Fruit fly (Drosophila melanogaster) whole organism, embryonic: ENCODE data around the gene Hf.

Experiments
- Atf3 ChIP-seq: fragments of 200-800 bp; sonication (Bioruptor generic); optimal IDR thresholded peaks from 3 replicates; lab custom pipeline; 2016; ENCODE audit warnings: missing biosample characterization, missing genetic modification characterization
- B-H1 ChIP-seq: fragments of 200-800 bp; sonication (Bioruptor generic); IDR thresholded peaks from 3 replicates; pipeline ENCODE4 v1.3.6; 2022; ENCODE audit warnings: missing biosample characterization, missing genetic modification characterization
- Blimp-1 ChIP-seq: fragments of 200-800 bp; sonication (Bioruptor generic); optimal IDR thresholded peaks from 3 replicates; lab custom pipeline; 2018; ENCODE audit warnings: missing biosample characterization, missing genetic modification characterization, mild to moderate bottlenecking, moderate library complexity, missing genetic modification reagents
- Bteb2 ChIP-seq: fragments of 200-800 bp; sonication (Bioruptor generic); optimal IDR thresholded peaks from 2 replicates; lab custom pipeline; 2016; ENCODE audit warnings: missing biosample characterization, missing genetic modification characterization
- CG11085 ChIP-seq: fragments of 200-800 bp; sonication (Bioruptor generic); IDR thresholded peaks from 2 replicates; pipeline ENCODE4 v1.3.6; 2022; ENCODE audit warnings: missing biosample characterization, missing genetic modification characterization
- CG11723 ChIP-seq: fragments of 200-800 bp; sonication (Bioruptor generic); optimal IDR thresholded peaks from 2 replicates; lab custom pipeline; 2017; ENCODE audit warnings: missing biosample characterization, mild to moderate bottlenecking, missing genetic modification characterization
- CG12071 ChIP-seq: fragments of 200-800 bp; sonication (Bioruptor generic); optimal IDR thresholded peaks from 3 replicates; lab custom pipeline; 2018; ENCODE audit warnings: missing biosample characterization, mild to moderate bottlenecking, missing genetic modification characterization
- CG12219 ChIP-seq: fragments of 200-800 bp; sonication (Bioruptor generic); optimal IDR thresholded peaks from 3 replicates; lab custom pipeline; 2018; ENCODE audit warnings: missing biosample characterization, mild to moderate bottlenecking, missing genetic modification characterization
- CG12744 ChIP-seq: fragments of 200-800 bp; sonication (Bioruptor generic); optimal IDR thresholded peaks from 2 replicates; lab custom pipeline; 2016; ENCODE audit warnings: missing biosample characterization, missing genetic modification characterization
- CG13123 ChIP-seq: fragments of 200-800 bp; sonication (Bioruptor generic); optimal IDR thresholded peaks from 2 replicates; lab custom pipeline; 2016; ENCODE audit warnings: missing biosample characterization, missing genetic modification characterization
- CG13775 ChIP-seq: fragments of 200-800 bp; sonication (Bioruptor generic); optimal IDR thresholded peaks from 3 replicates; lab custom pipeline; 2017; ENCODE audit warnings: missing biosample characterization, mild to moderate bottlenecking, missing genetic modification characterization
- CG14710 ChIP-seq: fragments of 200-800 bp; sonication (Bioruptor generic); optimal IDR thresholded peaks from 3 replicates; lab custom pipeline; 2019; ENCODE audit warnings: missing biosample characterization, mild to moderate bottlenecking, missing genetic modification characterization, moderate library complexity
- CG1529 ChIP-seq: fragments of 200-800 bp; sonication (Bioruptor generic); optimal IDR thresholded peaks from 3 replicates; lab custom pipeline; 2018; ENCODE audit warnings: missing biosample characterization, missing genetic modification characterization
- CG15514 ChIP-seq: fragments of 200-800 bp; sonication (Bioruptor generic); optimal IDR thresholded peaks from 3 replicates; lab custom pipeline; 2017; ENCODE audit warnings: missing biosample characterization, missing genetic modification characterization, mild to moderate bottlenecking, moderate library complexity, missing genetic modification reagents
- CG16779 ChIP-seq: fragments of 200-800 bp; sonication (Bioruptor generic); IDR thresholded peaks from 2 replicates; pipeline ENCODE4 v1.3.6; 2022; ENCODE audit warnings: missing biosample characterization, missing genetic modification characterization
- CG17328 ChIP-seq: fragments of 200-800 bp; sonication (Bioruptor generic); IDR thresholded peaks from 2 replicates; pipeline ENCODE4 v1.3.6; 2022; ENCODE audit warnings: missing biosample characterization, missing genetic modification characterization
- CG17568 ChIP-seq: fragments of 200-800 bp; sonication (Bioruptor generic); optimal IDR thresholded peaks from 2 replicates; lab custom pipeline; 2018; ENCODE audit warnings: missing biosample characterization, mild to moderate bottlenecking, missing genetic modification characterization, moderate library complexity
- CG30020 ChIP-seq: fragments of 200-800 bp; optimal IDR thresholded peaks from 2 replicates; lab custom pipeline; 2019; ENCODE audit warnings: missing biosample characterization, mild to moderate bottlenecking, missing genetic modification characterization, moderate library complexity
- CG30431 ChIP-seq: fragments of 200-800 bp; sonication (Bioruptor generic); optimal IDR thresholded peaks from 2 replicates; lab custom pipeline; 2017; ENCODE audit warnings: missing biosample characterization, missing genetic modification characterization
- CG32772 ChIP-seq: fragments of 200-800 bp; sonication (Bioruptor generic); IDR thresholded peaks from 2 replicates; pipeline ENCODE4 v1.3.6; 2022; ENCODE audit warnings: missing biosample characterization, missing genetic modification characterization
- CG3995 ChIP-seq: fragments of 200-800 bp; sonication (Bioruptor generic); optimal IDR thresholded peaks from 3 replicates; lab custom pipeline; 2016; ENCODE audit warnings: missing biosample characterization, missing genetic modification characterization
- CG6272 ChIP-seq: fragments of 200-800 bp; sonication (Bioruptor generic); IDR thresholded peaks from 2 replicates; pipeline ENCODE4 v1.3.6; 2022; ENCODE audit warnings: missing biosample characterization, missing genetic modification characterization
- CG8281 ChIP-seq: fragments of 200-800 bp; sonication (Bioruptor generic); optimal IDR thresholded peaks from 2 replicates; lab custom pipeline; 2018; ENCODE audit warnings: missing biosample characterization, mild to moderate bottlenecking, missing genetic modification characterization, moderate library complexity
- CG8388 ChIP-seq: fragments of 200-800 bp; sonication (Bioruptor generic); optimal IDR thresholded peaks from 2 replicates; lab custom pipeline; 2019; ENCODE audit warnings: missing biosample characterization, mild to moderate bottlenecking, missing genetic modification characterization, moderate library complexity
- CG8478 ChIP-seq: fragments of >200 bp; optimal IDR thresholded peaks from 2 replicates; lab custom pipeline; 2018
- CG8944 ChIP-seq: fragments of 200-800 bp; sonication (Bioruptor generic); optimal IDR thresholded peaks from 3 replicates; lab custom pipeline; 2016; ENCODE audit warnings: missing biosample characterization, missing genetic modification characterization
- CG9609 ChIP-seq: fragments of 200-800 bp; sonication (Bioruptor generic); optimal IDR thresholded peaks from 3 replicates; lab custom pipeline; 2016; ENCODE audit warnings: missing biosample characterization, missing genetic modification characterization
- CG9932 ChIP-seq: fragments of 200-800 bp; sonication (Bioruptor generic); IDR thresholded peaks from 2 replicates; pipeline ENCODE4 v1.3.6; 2022; ENCODE audit warnings: missing biosample characterization, missing genetic modification characterization
- Dip2 ChIP-seq: fragments of 200-800 bp; sonication (Bioruptor generic); IDR thresholded peaks from 2 replicates; pipeline ENCODE4 v1.3.6; 2022; ENCODE audit warnings: missing biosample characterization, missing genetic modification characterization
- Ets97D ChIP-seq: fragments of 200-800 bp; sonication (Bioruptor generic); optimal IDR thresholded peaks from 3 replicates; lab custom pipeline; 2016; ENCODE audit warnings: missing biosample characterization, missing genetic modification characterization
- Fer3 ChIP-seq: fragments of 200-800 bp; sonication (Bioruptor generic); optimal IDR thresholded peaks from 2 replicates; lab custom pipeline; 2018; ENCODE audit warnings: missing biosample characterization, mild to moderate bottlenecking, missing genetic modification characterization, moderate library complexity
- MTF-1 ChIP-seq: fragments of 200-800 bp; sonication (Bioruptor generic); optimal IDR thresholded peaks from 2 replicates; lab custom pipeline; 2018; ENCODE audit warnings: missing biosample characterization, mild to moderate bottlenecking, missing genetic modification characterization, borderline replicate concordance
- Med ChIP-seq: fragments of 200-800 bp; sonication (Bioruptor generic); peaks from one replicate; lab custom pipeline; 2016; ENCODE audit warnings: missing biosample characterization, missing genetic modification characterization, mild to moderate bottlenecking, inconsistent platforms, moderate library complexity
- Opbp ChIP-seq: fragments of 200-800 bp; sonication (Bioruptor generic); IDR thresholded peaks from 3 replicates; pipeline ENCODE4 v1.3.6; 2022; ENCODE audit warnings: missing biosample characterization, missing genetic modification characterization; ENCODE audit not compliant: partially characterized antibody
- Poxn ChIP-seq: fragments of 200-800 bp; sonication (Bioruptor generic); IDR thresholded peaks from 2 replicates; pipeline ENCODE4 v1.3.6; 2022; ENCODE audit warnings: missing biosample characterization, missing genetic modification characterization
- Rx ChIP-seq: fragments of 200-800 bp; sonication (Bioruptor generic); IDR thresholded peaks from 2 replicates; pipeline ENCODE4 v1.3.6; 2022; ENCODE audit warnings: missing biosample characterization, missing genetic modification characterization
- Vsx1 ChIP-seq: fragments of 200-800 bp; sonication (Bioruptor generic); optimal IDR thresholded peaks from 2 replicates; lab custom pipeline; 2017; ENCODE audit warnings: missing biosample characterization, mild to moderate bottlenecking, missing genetic modification characterization, missing genetic modification reagents
- Xrp1 ChIP-seq: fragments of 200-800 bp; sonication (Bioruptor generic); IDR thresholded peaks from 2 replicates; pipeline ENCODE4 v1.3.6; 2022; ENCODE audit warnings: missing biosample characterization, missing genetic modification characterization
- ab ChIP-seq: fragments of 200-800 bp; sonication (Bioruptor generic); optimal IDR thresholded peaks from 2 replicates; lab custom pipeline; 2016; ENCODE audit warnings: missing biosample characterization, missing genetic modification characterization
- ac ChIP-seq: fragments of 200-800 bp; sonication (Bioruptor generic); optimal IDR thresholded peaks from 3 replicates; lab custom pipeline; 2017; ENCODE audit warnings: missing biosample characterization, mild to moderate bottlenecking, missing genetic modification characterization
- bbx ChIP-seq: fragments of 200-800 bp; sonication (Bioruptor generic); IDR thresholded peaks from 2 replicates; pipeline ENCODE4 v1.3.6; 2022; ENCODE audit warnings: missing biosample characterization, missing genetic modification characterization; ENCODE audit not compliant: partially characterized antibody
- dm ChIP-seq: fragments of 200-800 bp; sonication (Bioruptor generic); optimal IDR thresholded peaks from 3 replicates; lab custom pipeline; 2016; ENCODE audit warnings: missing biosample characterization, missing genetic modification characterization
- dysf ChIP-seq: fragments of 200-800 bp; sonication (Bioruptor generic); IDR thresholded peaks from 3 replicates; pipeline ENCODE4 v1.3.6; 2022; ENCODE audit warnings: missing biosample characterization, missing genetic modification characterization
- emc ChIP-seq: fragments of 200-800 bp; sonication (Bioruptor generic); optimal IDR thresholded peaks from 2 replicates; lab custom pipeline; 2016; ENCODE audit warnings: missing biosample characterization, missing genetic modification characterization
- fd96Cb ChIP-seq: fragments of 200-800 bp; sonication (Bioruptor generic); optimal IDR thresholded peaks from 2 replicates; lab custom pipeline; 2018; ENCODE audit warnings: missing biosample characterization, mild to moderate bottlenecking, missing genetic modification characterization, moderate library complexity
- hb ChIP-seq: fragments of 200-800 bp; sonication (Bioruptor generic); IDR thresholded peaks from 3 replicates; pipeline ENCODE4 v1.3.6; 2022; ENCODE audit warnings: missing biosample characterization, missing genetic modification characterization; ENCODE audit not compliant: partially characterized antibody
- nmo ChIP-seq: fragments of 200-800 bp; sonication (Bioruptor generic); optimal IDR thresholded peaks from 2 replicates; lab custom pipeline; 2018; ENCODE audit warnings: missing biosample characterization, mild to moderate bottlenecking, missing genetic modification characterization, moderate library complexity
- odd ChIP-seq: fragments of 200-800 bp; sonication (Bioruptor generic); optimal IDR thresholded peaks from 2 replicates; lab custom pipeline; 2017; ENCODE audit warnings: missing biosample characterization, mild to moderate bottlenecking, missing genetic modification characterization
- shn ChIP-seq: fragments of 200-800 bp; sonication (Bioruptor generic); optimal IDR thresholded peaks from 3 replicates; lab custom pipeline; 2016; ENCODE audit warnings: missing biosample characterization, missing genetic modification characterization
- sim ChIP-seq: fragments of 200-800 bp; sonication (Bioruptor generic); IDR thresholded peaks from 2 replicates; pipeline ENCODE4 v1.3.6; 2022; ENCODE audit warnings: missing biosample characterization, missing genetic modification characterization

Gene Hf

DNA sequence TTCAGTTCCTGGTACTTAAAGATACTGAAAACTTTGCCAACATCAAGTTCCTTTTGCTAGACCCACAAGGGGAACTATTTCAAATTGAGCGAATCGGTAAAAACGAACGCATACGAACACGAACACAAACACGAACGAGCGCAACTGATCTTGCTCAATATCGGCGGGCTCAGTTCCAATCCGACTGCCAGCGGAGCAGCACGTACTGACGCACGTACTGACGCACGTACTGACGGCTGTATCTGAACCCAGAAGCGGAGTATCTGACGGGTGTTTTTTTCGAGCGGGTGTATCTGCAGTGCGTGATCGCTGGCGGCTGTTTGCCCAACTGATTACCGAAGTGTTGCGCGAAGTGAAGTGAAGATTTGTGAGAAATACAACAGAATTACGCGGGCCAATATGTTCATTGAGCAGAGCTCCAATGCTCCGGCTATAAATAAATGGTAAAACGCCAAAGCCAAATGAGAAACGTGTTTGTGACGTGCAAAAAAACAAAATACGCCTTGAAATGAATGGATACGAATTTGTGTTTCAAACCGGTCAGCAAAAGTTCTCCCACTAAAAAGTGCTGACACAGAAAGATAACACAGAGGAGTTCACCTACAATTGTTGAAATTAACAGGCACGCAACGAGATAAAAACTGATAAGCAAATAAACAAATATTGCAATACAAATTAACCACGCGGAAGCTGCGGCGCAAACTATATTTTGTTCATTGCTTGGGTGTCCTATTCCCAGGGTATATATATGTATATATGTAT is 32.2 kb downstream of the Hf start (continued):
- TF ChIP-seq dm (GFP tag; lab: Kevin White, UChicago) = no peak
- 0 out of 2 replicates have a peak, but pooled peaks have one; percentile 24 for TF ChIP-seq CG9932 (GFP tag; lab: Robert Waterston, UW)
- TF ChIP-seq Fer3 (tag; lab: Kevin White, UChicago) = no peak
- no peak for TF ChIP-seq CG14710 (tag; lab: Kevin White, UChicago)
- TF ChIP-seq ac (GFP tag; lab: Kevin White, UChicago) = peak; percentile 28
- no peak for TF ChIP-seq MTF-1
- no peak for TF ChIP-seq Vsx1 (GFP tag; lab: Kevin White, UChicago)
- no peak for TF ChIP-seq dysf (GFP tag; lab: Robert Waterston, UW)
- TF ChIP-seq CG30431 = no peak
- no peak for TF ChIP-seq CG12744
- peak; percentile 14 for TF ChIP-seq CG8388 (GFP tag; lab: Kevin White, UChicago)
- TF ChIP-seq fd96Cb (tag; lab: Kevin White, UChicago) = no peak
- no peak for TF ChIP-seq CG3995 (GFP tag; lab: Kevin White, UChicago)
- TF ChIP-seq CG15514 = peak; percentile 46
- no peak for TF ChIP-seq CG9609 (GFP tag; lab: Kevin White, UChicago)
- TF ChIP-seq Med (GFP tag; lab: Kevin White, UChicago) = peak; percentile 87
- TF ChIP-seq Blimp-1 (GFP tag; lab: Kevin White, UChicago) = no peak
- no peak for TF ChIP-seq Ets97D (GFP tag; lab: Kevin White, UChicago)
- peak; percentile 36 for TF ChIP-seq CG12219 (GFP tag; lab: Kevin White, UChicago)
- TF ChIP-seq nmo (GFP tag; lab: Kevin White, UChicago) = no peak
- peak; percentile 60; the same call in 2 of the 3 replicates for TF ChIP-seq Opbp (GFP tag; lab: Robert Waterston, UW)
- TF ChIP-seq Atf3 (GFP tag; lab: Kevin White, UChicago) = no peak
- no peak for TF ChIP-seq Poxn (GFP tag; lab: Robert Waterston, UW)
- TF ChIP-seq emc (GFP tag; lab: Kevin White, UChicago) = no peak
- no peak for TF ChIP-seq ab (GFP tag; lab: Kevin White, UChicago)
- TF ChIP-seq CG11723 (GFP tag; lab: Kevin White, UChicago) = no peak
- TF ChIP-seq CG16779 (GFP tag; lab: Robert Waterston, UW) = no peak
- TF ChIP-seq odd (GFP tag; lab: Kevin White, UChicago) = no peak
- TF ChIP-seq CG11085 = no peak
- TF ChIP-seq Xrp1 (GFP tag; lab: Robert Waterston, UW) = 0 out of 2 replicates have a peak, but pooled peaks have one; percentile 25
- TF ChIP-seq CG30020 (tag; lab: Kevin White, UChicago) = no peak
- peak; percentile 30 for TF ChIP-seq CG12071
- no peak for TF ChIP-seq Bteb2
- TF ChIP-seq CG8478 (lab: Kevin White, UChicago) = no peak
- no peak for TF ChIP-seq shn
- no peak for TF ChIP-seq CG8281 (tag; lab: Kevin White, UChicago)
- no peak for TF ChIP-seq Rx (GFP tag; lab: Robert Waterston, UW)
- TF ChIP-seq CG32772 (GFP tag; lab: Robert Waterston, UW) = no peak
- TF ChIP-seq bbx = peak; percentile 75
- no peak for TF ChIP-seq CG13775 (GFP tag; lab: Kevin White, UChicago)
- TF ChIP-seq CG6272 (GFP tag; lab: Robert Waterston, UW) = no peak
- TF ChIP-seq CG13123 (GFP tag; lab: Kevin White, UChicago) = no peak
- no peak for TF ChIP-seq Dip2
- no peak for TF ChIP-seq CG8944 (GFP tag; lab: Kevin White, UChicago)
- no peak for TF ChIP-seq hb (GFP tag; lab: Robert Waterston, UW)
- TF ChIP-seq CG17328 = 0 out of 2 replicates have a peak, but pooled peaks have one; percentile 42
- peak; percentile 4 for TF ChIP-seq CG1529 (GFP tag; lab: Kevin White, UChicago)
- 0 out of 2 replicates have a peak, but pooled peaks have one; percentile 48 for TF ChIP-seq sim (GFP tag; lab: Robert Waterston, UW)
- TF ChIP-seq CG17568 (GFP tag; lab: Kevin White, UChicago) = peak; percentile 3
- TF ChIP-seq B-H1 (GFP tag; lab: Robert Waterston, UW) = no peak
